Worm (Caenorhabditis elegans): Measurements from ENCODE around the gene Y53F4B.12.

Gene Y53F4B.12

DNA sequence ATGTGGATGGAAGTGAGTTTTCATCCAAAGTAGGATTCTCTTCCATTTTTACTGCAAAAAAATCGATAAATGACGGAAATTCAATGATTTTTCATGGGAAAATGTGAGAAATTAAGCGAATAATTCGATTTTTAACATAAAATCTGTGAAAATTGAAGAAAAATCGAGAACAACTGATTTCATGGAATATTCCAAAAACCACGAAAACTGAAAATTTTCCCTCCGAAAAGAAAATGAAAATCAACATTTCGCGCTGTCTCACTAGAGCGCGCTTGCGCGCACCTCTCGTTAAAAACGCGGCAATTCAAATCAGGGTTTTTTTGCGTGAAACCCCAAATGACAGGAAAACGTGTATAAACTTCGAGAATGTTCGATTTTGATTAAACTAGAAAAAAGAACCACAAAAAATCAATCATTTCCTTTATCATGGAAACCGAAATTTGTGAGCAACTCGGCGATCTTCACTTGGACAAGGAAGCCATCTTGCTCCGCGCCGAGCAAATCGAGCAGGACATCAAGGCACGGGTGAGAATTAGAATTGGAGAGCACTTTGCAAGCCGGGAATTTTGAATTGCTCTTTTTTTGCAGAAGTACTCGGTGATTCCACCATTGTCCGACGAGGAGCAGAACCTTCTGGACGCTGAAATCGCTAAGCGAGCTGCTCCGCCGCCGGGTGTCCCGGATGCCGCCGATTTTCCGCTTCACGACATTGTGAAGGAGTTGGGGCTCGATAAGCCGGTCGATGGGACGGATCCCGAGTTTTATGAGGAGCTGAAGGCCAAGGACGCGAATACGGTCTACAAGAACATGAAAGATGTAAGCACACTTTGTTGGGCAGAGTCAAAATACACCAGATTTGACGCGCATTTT, 8.4 kb upstream of the Y53F4B.12 start, which contains the start of the genes Y53F4B.9 and Y53F4B.11 (continued):
- TF ChIP-seq Y116A8C.19 (tag; optimal IDR thresholded peaks at IDR 0.05; ENCODE audit: borderline replicate concordance) (no peak), F16B12.6 (tag; optimal IDR thresholded peaks at IDR 0.05) (peak; percentile 70), dpl-1 (GFP tag; optimal IDR thresholded peaks at IDR 0.05) (peak; percentile 99 to 100 (median 99)), nhr-71 (tag; optimal IDR thresholded peaks at IDR 0.05) (peak; percentile 86), unc-62 (GFP tag; optimal IDR thresholded peaks at IDR 0.05) (no peak), ces-1 (GFP tag; optimal IDR thresholded peaks at IDR 0.05) (no peak), mef-2 (tag; optimal IDR thresholded peaks at IDR 0.05) (no peak), ceh-8 (GFP tag; optimal IDR thresholded peaks at IDR 0.05) (peak; percentile 22), unc-86 (tag; optimal IDR thresholded peaks at IDR 0.05) (peak; percentile 69), grh-1 (GFP tag; IDR thresholded peaks at IDR 0.05) (peak; percentile 43; the same call in 1 of the 2 replicates), zip-4 (GFP tag; optimal IDR thresholded peaks at IDR 0.05) (peak; percentile 42), sox-4 (tag; optimal IDR thresholded peaks at IDR 0.05) (peak; percentile 23), vab-15 (tag; optimal IDR thresholded peaks at IDR 0.05) (peak; percentile 38), ceh-88 (GFP tag; IDR thresholded peaks at IDR 0.05) (peak; percentile 50; the same call in 1 of the 2 replicates), hpl-2 (GFP tag; optimal IDR thresholded peaks at IDR 0.05) (no peak), unc-30 (tag; optimal IDR thresholded peaks at IDR 0.05) (no peak), fos-1 (tag; optimal IDR thresholded peaks at IDR 0.05) (peak; percentile 72), pax-3 (tag; optimal IDR thresholded peaks at IDR 0.05) (peak; percentile 63), nhr-85 (tag) (peak; percentile 39), fkh-4 (tag; optimal IDR thresholded peaks at IDR 0.05; ENCODE audit: borderline replicate concordance) (no peak), fkh-8 (tag; optimal IDR thresholded peaks at IDR 0.05) (peak; percentile 75), xbp-1 (tag; optimal IDR thresholded peaks at IDR 0.05) (peak; percentile 67), nhr-237 (tag; optimal IDR thresholded peaks at IDR 0.05) (peak; percentile 53), snu-23 (GFP tag; optimal IDR thresholded peaks at IDR 0.05) (peak; percentile 85), nhr-19 (GFP tag; conservative IDR thresholded peaks at IDR 0.05) (peak; percentile 84), sup-37 (GFP tag; optimal IDR thresholded peaks at IDR 0.05) (no peak), zag-1 (tag; optimal IDR thresholded peaks at IDR 0.05) (no peak), lin-14 (GFP tag; optimal IDR thresholded peaks at IDR 0.05) (peak; percentile 69), ztf-11 (tag; optimal IDR thresholded peaks at IDR 0.05) (peak in 1 of 2 experiments; percentile 4), mab-9 (GFP tag; IDR thresholded peaks at IDR 0.05) (peak; percentile 56; the same call in 1 of the 2 replicates), nhr-77 (tag; optimal IDR thresholded peaks at IDR 0.05) (peak; percentile 94), lin-35 (GFP tag; optimal IDR thresholded peaks at IDR 0.05) (peak; percentile 100), ceh-90 (tag; optimal IDR thresholded peaks at IDR 0.05) (no peak), mep-1 (tag; optimal IDR thresholded peaks at IDR 0.05) (peak; percentile 71), ama-1 (optimal IDR thresholded peaks at IDR 0.05) (no peak), ztf-4 (tag; optimal IDR thresholded peaks at IDR 0.05) (no peak)

DNA sequence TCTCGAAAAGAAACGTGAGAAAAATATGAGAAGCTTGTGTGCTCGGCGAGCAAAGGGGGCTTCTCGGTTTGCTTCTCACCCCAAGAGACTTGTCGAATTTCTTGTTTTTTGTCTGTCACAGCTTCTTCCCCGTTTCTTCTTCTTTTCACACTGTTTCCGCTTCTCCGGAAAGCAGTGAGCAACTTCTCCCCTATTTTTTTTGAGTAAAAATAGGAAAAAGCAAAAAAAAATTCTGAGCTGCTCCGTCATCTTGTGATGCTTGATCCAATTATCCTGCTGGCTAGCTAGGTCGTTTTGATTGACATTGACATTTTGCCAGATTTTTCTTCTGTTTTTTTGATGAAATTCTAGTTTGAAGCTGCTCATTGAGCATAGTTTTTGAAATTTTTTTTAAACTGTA, 4.6 kb upstream of the Y53F4B.12 start, which contains the start of gene Y53F4B.51:
Gene Y53F4B.51, minus strand, starts transcription at position 63 of the 400 bp plus-strand sequence.
- TF ChIP-seq fkh-10 (GFP tag; optimal IDR thresholded peaks at IDR 0.05) (peak; percentile 74), pqm-1 (tag; optimal IDR thresholded peaks at IDR 0.05) (no peak), lin-14 (GFP tag; optimal IDR thresholded peaks at IDR 0.05) (peak; percentile 46)

DNA sequence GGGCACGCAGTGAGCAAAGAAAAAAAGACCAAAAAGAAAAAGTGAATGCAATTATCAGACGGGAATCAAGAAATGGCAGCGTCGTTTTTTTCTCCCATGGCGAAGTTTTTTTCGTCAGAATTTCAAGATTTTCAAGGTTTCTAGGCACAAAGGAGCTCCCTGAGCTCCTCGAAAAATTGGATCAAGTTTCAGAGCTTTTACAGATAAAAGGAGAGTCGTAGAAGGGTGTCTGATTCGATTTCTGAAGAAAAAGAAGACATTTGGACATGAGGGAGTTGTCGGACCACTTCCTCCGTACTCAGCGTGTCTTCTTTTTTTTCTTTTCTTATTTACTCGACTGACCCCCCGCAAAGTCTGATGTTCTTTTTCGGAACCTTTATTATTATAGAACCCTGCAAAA, 3.4 kb upstream of the Y53F4B.12 start:
- no peak for TF ChIP-seq hpl-2 (GFP tag; optimal IDR thresholded peaks at IDR 0.05)
- no peak for TF ChIP-seq fkh-8 (tag; optimal IDR thresholded peaks at IDR 0.05)
- TF ChIP-seq nhr-84 (tag; optimal IDR thresholded peaks at IDR 0.05): no peak
- TF ChIP-seq efl-1 (optimal IDR thresholded peaks at IDR 0.05): no peak
- peak in 1 of 2 experiments; percentile 53 for TF ChIP-seq efl-1 (GFP tag; optimal IDR thresholded peaks at IDR 0.05 in 1 of 2)
- no peak for TF ChIP-seq nhr-47 (tag; optimal IDR thresholded peaks at IDR 0.05)
- TF ChIP-seq lin-14 (GFP tag; optimal IDR thresholded peaks at IDR 0.05): peak; percentile 35
- TF ChIP-seq fkh-10 (GFP tag; optimal IDR thresholded peaks at IDR 0.05): no peak
- no peak for TF ChIP-seq nhr-11 (tag; optimal IDR thresholded peaks at IDR 0.05)
- no peak for TF ChIP-seq lin-13 (GFP tag; optimal IDR thresholded peaks at IDR 0.05)
- TF ChIP-seq C34B4.2 (tag; optimal IDR thresholded peaks at IDR 0.05): no peak

Data from whole organism, L1 larva.